Worm (Caenorhabditis elegans) whole organism, L4/young adult: ENCODE data around the gene F38A6.4.

Experiments
- W03F9.2 ChIP-seq: fragments of 150-350 bp; optimal IDR thresholded peaks from 2 replicates; lab custom pipeline; 2014; ENCODE audit warnings: missing biosample characterization, missing genetic modification characterization
- him-1 ChIP-seq: sonication (generic microtip); optimal IDR thresholded peaks from 2 replicates; lab custom pipeline; 2016; ENCODE audit warnings: missing genotype, missing genetic modification reagents, missing genetic modification characterization, missing compliant biosample characterization

ce11 chrV:20745278-20745677 is 29.9 kb downstream of the F38A6.4 start:
- TF ChIP-seq him-1 (tag; lab: Kevin White, UChicago) (no peak), W03F9.2 (no peak)
